Worm (Caenorhabditis elegans): ENCODE results near the gene zip-10.

- TF ChIP-seq egl-27 (tag; optimal IDR thresholded peaks at IDR 0.05) (no peak), mbf-1 (tag; optimal IDR thresholded peaks at IDR 0.05) (no peak), elt-3 (tag; optimal IDR thresholded peaks at IDR 0.05) (no peak), zag-1 (tag; optimal IDR thresholded peaks at IDR 0.05) (no peak), ZK546.5 (tag; optimal IDR thresholded peaks at IDR 0.05) (no peak), nhr-12 (tag; optimal IDR thresholded peaks at IDR 0.05) (no peak), snpc-4 (tag; optimal IDR thresholded peaks at IDR 0.05) (no peak), unc-62 (GFP tag; optimal IDR thresholded peaks at IDR 0.05) (no peak)
Measured at ce11 chrV:11615948-11616681, 34.4 kb downstream of the zip-10 start, which contains the start of gene nlp-24.

All from whole organism, L2 larva.